Worm (Caenorhabditis elegans) whole organism, L4 larva: ENCODE data around the gene F16H6.10.
"Not testable (repeated sequence)": the region's sequence is repeated elsewhere in the genome, so short reads cannot be mapped to it uniquely, and the experiment has no call there.

Experiments
- F26F4.8 ChIP-seq: fragments of 200-800 bp; sonication (Bioruptor generic); conservative IDR thresholded peaks from 2 replicates; pipeline ENCODE4 v1.3.6; 2022; ENCODE audit warnings: missing genetic modification characterization, missing compliant biosample characterization
- R02D3.7 ChIP-seq: fragments of 150-350 bp; sonication (generic microtip); optimal IDR thresholded peaks from 3 replicates; lab custom pipeline; 2014; ENCODE audit warnings: missing biosample characterization, missing genetic modification characterization
- T26A8.4 ChIP-seq: fragments of 200-800 bp; sonication (Bioruptor generic); IDR thresholded peaks from 2 replicates; pipeline ENCODE4 v1.3.6; 2022; ENCODE audit warnings: missing genetic modification characterization, missing compliant biosample characterization
- ZK337.2 ChIP-seq: fragments of 200-800 bp; sonication (Bioruptor generic); IDR thresholded peaks from 2 replicates; pipeline ENCODE4 v1.3.6; 2022; ENCODE audit warnings: missing genetic modification reagents, missing genetic modification characterization, missing compliant biosample characterization
- ZK546.5 ChIP-seq, 2 experiments: sonication (generic microtip); optimal IDR thresholded peaks; 2 replicates each; lab custom pipeline; 2017; ENCODE audit warnings: missing biosample characterization in 2 of 2, missing genetic modification characterization in 2 of 2
- aha-1 ChIP-seq: fragments of 150-350 bp; peaks from one replicate; lab custom pipeline; 2014; ENCODE audit warnings: missing biosample characterization, missing genetic modification characterization
- aly-2 ChIP-seq: sonication (generic microtip); optimal IDR thresholded peaks from 2 replicates; lab custom pipeline; 2018; ENCODE audit warnings: missing biosample characterization, missing genetic modification characterization
- attf-4 ChIP-seq: sonication (generic microtip); optimal IDR thresholded peaks from 3 replicates; lab custom pipeline; 2017; ENCODE audit warnings: missing biosample characterization, missing genetic modification characterization
- ceh-82 ChIP-seq: sonication (generic microtip); optimal IDR thresholded peaks from 2 replicates; lab custom pipeline; 2017; ENCODE audit warnings: missing biosample characterization, missing genetic modification characterization
- ces-1 ChIP-seq: fragments of 150-350 bp; sonication (generic microtip); optimal IDR thresholded peaks from 4 replicates; lab custom pipeline; 2014; ENCODE audit warnings: missing biosample characterization, missing genetic modification reagents, missing genetic modification characterization
- daf-12 ChIP-seq: fragments of 150-350 bp; optimal IDR thresholded peaks from 2 replicates; lab custom pipeline; 2014; ENCODE audit warnings: missing biosample characterization, missing genetic modification reagents, missing genetic modification characterization
- daf-16 ChIP-seq, 3 experiments: sonication (generic microtip); optimal IDR thresholded peaks; 2 replicates each; lab custom pipeline; 2016 to 2017; ENCODE audit warnings: missing genetic modification characterization in 3 of 3, missing genetic modification reagents in 3 of 3, mild to moderate bottlenecking in 2 of 3, missing compliant biosample characterization in 2 of 3, missing biosample characterization in 1 of 3, moderate library complexity in 1 of 3
- daf-8 ChIP-seq: fragments of 200-800 bp; sonication (Bioruptor generic); IDR thresholded peaks from 2 replicates; pipeline ENCODE4 v1.3.6; 2022; ENCODE audit warnings: missing genetic modification characterization, missing compliant biosample characterization
- dpl-1 ChIP-seq: fragments of 150-350 bp; optimal IDR thresholded peaks from 2 replicates; lab custom pipeline; 2014; ENCODE audit warnings: missing biosample characterization, missing genetic modification reagents, missing genetic modification characterization
- hif-1 ChIP-seq, 2 experiments: sonication (generic microtip); optimal IDR thresholded peaks; 2 replicates each; lab custom pipeline; 2016 to 2017; ENCODE audit warnings: missing compliant biosample characterization in 2 of 2, missing genetic modification characterization in 2 of 2, missing genetic modification reagents in 2 of 2, missing genotype in 2 of 2, mild to moderate bottlenecking in 1 of 2
- lin-29 ChIP-seq: fragments of 200-800 bp; sonication (Bioruptor generic); IDR thresholded peaks from 2 replicates; pipeline ENCODE4 v1.3.6; 2022; ENCODE audit warnings: missing genetic modification reagents, missing genetic modification characterization, missing compliant biosample characterization
- lin-38 ChIP-seq: fragments of 200-800 bp; sonication (Bioruptor generic); IDR thresholded peaks from 2 replicates; pipeline ENCODE4 v1.3.6; 2022; ENCODE audit warnings: missing genetic modification reagents, missing genetic modification characterization, missing compliant biosample characterization
- lsy-2 ChIP-seq, 2 experiments: fragments of 150-350 bp in 1 of 2; sonication (generic microtip) in 1 of 2; optimal IDR thresholded peaks; 2 replicates each; lab custom pipeline; 2014 to 2017; ENCODE audit warnings: missing biosample characterization in 2 of 2, missing genetic modification characterization in 2 of 2
- mdl-1 ChIP-seq, 2 experiments: fragments of 150-350 bp in 1 of 2; sonication (generic microtip) in 1 of 2; optimal IDR thresholded peaks; 2 replicates each; lab custom pipeline; 2014 to 2017; ENCODE audit warnings: missing biosample characterization in 2 of 2, missing genetic modification characterization in 2 of 2
- nhr-102 ChIP-seq: sonication (generic microtip); optimal IDR thresholded peaks from 2 replicates; lab custom pipeline; 2016; ENCODE audit warnings: mild to moderate bottlenecking, missing genetic modification characterization, moderate library complexity, missing compliant biosample characterization
- nhr-111 ChIP-seq: fragments of 200-800 bp; sonication (Bioruptor generic); optimal IDR thresholded peaks from 2 replicates; lab custom pipeline; 2018; ENCODE audit warnings: mild to moderate bottlenecking, missing genetic modification characterization, missing compliant biosample characterization
- nhr-237 ChIP-seq: sonication (generic microtip); optimal IDR thresholded peaks from 2 replicates; lab custom pipeline; 2017; ENCODE audit warnings: missing biosample characterization, missing genetic modification characterization
- nhr-41 ChIP-seq: fragments of 200-800 bp; sonication (Bioruptor generic); IDR thresholded peaks from 2 replicates; pipeline ENCODE4 v1.3.6; 2022; ENCODE audit warnings: missing genetic modification reagents, missing genetic modification characterization, missing compliant biosample characterization
- nhr-42 ChIP-seq: fragments of 200-800 bp; sonication (Bioruptor generic); IDR thresholded peaks from 2 replicates; pipeline ENCODE4 v1.3.6; 2022; ENCODE audit warnings: missing genetic modification characterization, missing compliant biosample characterization
- nhr-48 ChIP-seq: sonication (generic microtip); optimal IDR thresholded peaks from 2 replicates; lab custom pipeline; 2016; ENCODE audit warnings: mild to moderate bottlenecking, missing genetic modification characterization, missing compliant biosample characterization
- nhr-76 ChIP-seq: fragments of 150-350 bp; optimal IDR thresholded peaks from 2 replicates; lab custom pipeline; 2014; ENCODE audit warnings: missing biosample characterization, missing genetic modification characterization
- nhr-77 ChIP-seq: fragments of 150-350 bp; optimal IDR thresholded peaks from 2 replicates; lab custom pipeline; 2014; ENCODE audit warnings: missing biosample characterization, missing genetic modification characterization
- rbr-2 ChIP-seq: sonication (generic microtip); optimal IDR thresholded peaks from 2 replicates; lab custom pipeline; 2016; ENCODE audit warnings: missing genotype, missing genetic modification characterization, missing compliant biosample characterization
- sdz-12 ChIP-seq: fragments of 200-800 bp; sonication (Bioruptor generic); optimal IDR thresholded peaks from 2 replicates; lab custom pipeline; 2018; ENCODE audit warnings: mild to moderate bottlenecking, missing genetic modification characterization, missing compliant biosample characterization
- set-16 ChIP-seq: fragments of 200-800 bp; sonication (Bioruptor generic); IDR thresholded peaks from 2 replicates; pipeline ENCODE4 v1.3.6; 2022; ENCODE audit warnings: missing genetic modification reagents, missing genetic modification characterization, missing compliant biosample characterization
- skn-1 ChIP-seq: fragments of 150-350 bp; optimal IDR thresholded peaks from 2 replicates; lab custom pipeline; 2014; ENCODE audit warnings: missing biosample characterization, missing genetic modification characterization
- spr-1 ChIP-seq: sonication (generic microtip); optimal IDR thresholded peaks from 2 replicates; lab custom pipeline; 2016; ENCODE audit warnings: mild to moderate bottlenecking, missing genetic modification characterization, missing compliant biosample characterization
- spr-3 ChIP-seq: fragments of 200-800 bp; sonication (Bioruptor generic); optimal IDR thresholded peaks from 2 replicates; lab custom pipeline; 2018; ENCODE audit warnings: mild to moderate bottlenecking, missing genetic modification characterization, missing compliant biosample characterization
- tag-97 ChIP-seq: fragments of 200-800 bp; sonication (Bioruptor generic); IDR thresholded peaks from 2 replicates; pipeline ENCODE4 v1.3.6; 2022; ENCODE audit warnings: missing genetic modification characterization, missing compliant biosample characterization
- unc-130 ChIP-seq: sonication (generic microtip); optimal IDR thresholded peaks from 2 replicates; lab custom pipeline; 2016; ENCODE audit warnings: missing genetic modification reagents, missing genetic modification characterization, missing compliant biosample characterization
- vab-7 ChIP-seq: fragments of 200-800 bp; sonication (Bioruptor generic); IDR thresholded peaks from 2 replicates; pipeline ENCODE4 v1.3.6; 2022; ENCODE audit warnings: missing genetic modification reagents, missing genetic modification characterization, missing compliant biosample characterization
- zfp-2 ChIP-seq: sonication (generic microtip); optimal IDR thresholded peaks from 2 replicates; lab custom pipeline; 2016; ENCODE audit warnings: mild to moderate bottlenecking, missing genetic modification characterization, missing compliant biosample characterization
- zfp-3 ChIP-seq: fragments of 200-800 bp; sonication (Bioruptor generic); conservative IDR thresholded peaks from 2 replicates; pipeline ENCODE4 v1.3.6; 2022; ENCODE audit warnings: missing genetic modification reagents, missing genetic modification characterization, missing compliant biosample characterization
- zip-2 ChIP-seq: fragments of 150-350 bp; optimal IDR thresholded peaks from 2 replicates; lab custom pipeline; 2014; ENCODE audit warnings: missing biosample characterization, missing genetic modification characterization
- ztf-11 ChIP-seq: fragments of 150-350 bp; optimal IDR thresholded peaks from 2 replicates; lab custom pipeline; 2014; ENCODE audit warnings: missing biosample characterization, missing genetic modification characterization
- ztf-7 ChIP-seq: fragments of 150-350 bp; optimal IDR thresholded peaks from 2 replicates; lab custom pipeline; 2014; ENCODE audit warnings: missing biosample characterization, missing genetic modification characterization

F16H6.10 gene

ce11 chrV:18216175-18216574, 8.1 kb downstream of the F16H6.10 start, which contains the start of gene F16H6.8:
TSS of gene F16H6.8 (minus strand) at chrV:18216275.
- not testable (repeated sequence) for TF ChIP-seq sdz-12 (GFP tag; lab: Kevin White, UChicago); mdl-1 (tag; optimal IDR thresholded peaks at IDR 0.05; lab: Kevin White, UChicago); ceh-82

ce11 chrV:18212848-18213247, 11.4 kb downstream of the F16H6.10 start:
- no peak for TF ChIP-seq lsy-2 (tag; optimal IDR thresholded peaks at IDR 0.05; lab: Kevin White, UChicago)
- TF ChIP-seq nhr-102 (tag; lab: Kevin White, UChicago) = no peak
- no peak for TF ChIP-seq nhr-77 (tag; lab: Kevin White, UChicago)
- no peak for TF ChIP-seq lin-38 (GFP tag; lab: Robert Waterston, UW)
- TF ChIP-seq nhr-237 (tag; lab: Kevin White, UChicago) = no peak
- no peak for TF ChIP-seq daf-8 (GFP tag; lab: Robert Waterston, UW)
- no peak for TF ChIP-seq spr-3 (GFP tag; lab: Kevin White, UChicago)
- peak; percentile 90 for TF ChIP-seq aha-1 (tag; lab: Kevin White, UChicago)
- peak; percentile 49; the same call in 1 of the 2 replicates for TF ChIP-seq set-16
- TF ChIP-seq F26F4.8 (GFP tag; lab: Robert Waterston, UW) = no peak
- TF ChIP-seq ztf-7 = no peak
- TF ChIP-seq zfp-2 = no peak
- no peak for TF ChIP-seq unc-130 (GFP tag; lab: Kevin White, UChicago)
- TF ChIP-seq spr-1 = no peak
- no peak for TF ChIP-seq vab-7
- TF ChIP-seq mdl-1 (tag; optimal IDR thresholded peaks at IDR 0.05; lab: Kevin White, UChicago) = no peak
- TF ChIP-seq, all 104 proteins: peak for 2

- TF ChIP-seq zfp-3 (no peak), nhr-111 (GFP tag; lab: Kevin White, UChicago) (no peak), set-16 (no peak), hif-1 (tag; optimal IDR thresholded peaks at IDR 0.05; lab: Kevin White, UChicago) (no peak), daf-16 (GFP tag; optimal IDR thresholded peaks at IDR 0.05; lab: Kevin White, UChicago) (no peak), daf-16 (tag; optimal IDR thresholded peaks at IDR 0.05; lab: Kevin White, UChicago) (no peak), aly-2 (tag; lab: Kevin White, UChicago) (no peak), nhr-48 (no peak), T26A8.4 (GFP tag; lab: Robert Waterston, UW) (no peak), lsy-2 (tag; optimal IDR thresholded peaks at IDR 0.05; lab: Kevin White, UChicago) (no peak), ZK337.2 (GFP tag; lab: Robert Waterston, UW) (no peak), zip-2 (tag; lab: Kevin White, UChicago) (no peak), ces-1 (no peak), R02D3.7 (tag; lab: Kevin White, UChicago) (no peak), mdl-1 (tag; optimal IDR thresholded peaks at IDR 0.05; lab: Kevin White, UChicago) (no peak), tag-97 (GFP tag; lab: Robert Waterston, UW) (no peak), dpl-1 (no peak), skn-1 (tag; lab: Kevin White, UChicago) (no peak), sdz-12 (GFP tag; lab: Kevin White, UChicago) (no peak)
These were observed 15.2 kb downstream of the F16H6.10 start, which contains the start of gene F16H6.7 for ce11 chrV:18209071-18209470. TSS of gene F16H6.7 (minus strand) at chrV:18209171.

- TF ChIP-seq ZK546.5 (tag; optimal IDR thresholded peaks at IDR 0.05; lab: Kevin White, UChicago) = no peak
- no peak for TF ChIP-seq lin-29 (GFP tag; lab: Robert Waterston, UW)
- no peak for TF ChIP-seq attf-4
- TF ChIP-seq daf-12 (tag; lab: Kevin White, UChicago) = no peak
- TF ChIP-seq nhr-42 (GFP tag; lab: Robert Waterston, UW) = no peak
- TF ChIP-seq rbr-2 = no peak
- no peak for TF ChIP-seq nhr-76 (tag; lab: Kevin White, UChicago)
- no peak for TF ChIP-seq ztf-11 (tag; lab: Kevin White, UChicago)
- no peak for TF ChIP-seq nhr-41 (GFP tag; lab: Robert Waterston, UW)
- no peak for TF ChIP-seq F26F4.8 (GFP tag; lab: Robert Waterston, UW)
These were observed 25.8 kb downstream of the F16H6.10 start, which contains the start of gene F16H6.4 for ce11 chrV:18198421-18198820. TSS of gene F16H6.4 (plus strand) at chrV:18198721.
